Fruit fly (Drosophila melanogaster): ENCODE measurements around the gene CG7550.

DNA sequence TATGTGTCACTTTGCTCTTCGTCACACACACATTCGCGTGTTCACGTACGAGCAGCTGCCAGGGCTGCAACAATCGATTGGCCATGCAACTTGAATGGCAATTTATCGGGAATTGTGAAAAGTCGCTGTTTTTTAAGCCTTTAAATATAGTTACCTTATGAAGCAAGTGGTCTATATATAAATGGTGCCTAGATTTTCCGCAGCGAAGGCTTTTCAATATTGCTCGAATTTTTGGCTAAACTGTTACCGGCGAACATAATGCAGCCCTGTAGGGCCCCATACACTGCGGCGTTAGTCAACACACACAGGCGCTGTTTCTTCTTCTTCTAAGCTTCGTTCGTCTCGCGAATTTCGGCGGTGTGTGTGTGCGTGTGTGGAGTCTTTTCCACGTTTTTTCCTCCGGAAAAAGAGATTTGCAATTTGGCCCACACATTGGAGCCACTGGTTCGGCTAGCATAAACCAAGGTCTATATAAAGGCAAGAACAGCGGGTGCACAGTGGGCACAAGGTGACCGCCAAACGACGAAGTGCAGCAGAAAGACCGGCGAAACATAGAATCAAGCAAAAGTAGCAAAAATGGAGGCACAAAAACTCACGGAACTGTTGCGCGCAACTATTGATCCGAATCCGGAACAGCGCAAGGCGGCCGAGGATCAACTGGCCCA is 8.3 kb downstream of the CG7550 start, which contains the start of the genes Arp3 and msk:
- TF ChIP-seq Hr96 (GFP tag; optimal IDR thresholded peaks at IDR 0.05) (no peak), Crg-1 (GFP tag; optimal IDR thresholded peaks at IDR 0.05) (peak; percentile 94), cnc (optimal IDR thresholded peaks at IDR 0.05) (no peak), CG7101 (tag; optimal IDR thresholded peaks at IDR 0.05) (peak; percentile 86), Mnt (GFP tag; optimal IDR thresholded peaks at IDR 0.05) (peak; percentile 95), CG1620 (GFP tag; optimal IDR thresholded peaks at IDR 0.05) (peak; percentile 89), kay (GFP tag; ENCODE audit: borderline replicate concordance) (peak; percentile 99), cic (GFP tag; optimal IDR thresholded peaks at IDR 0.05) (peak; percentile 77), ovo (GFP tag; optimal IDR thresholded peaks at IDR 0.05) (peak; percentile 72), CG11617 (GFP tag; optimal IDR thresholded peaks at IDR 0.05) (peak; percentile 84), tj (GFP tag; optimal IDR thresholded peaks at IDR 0.05) (peak; percentile 56), CG7045 (GFP tag; optimal IDR thresholded peaks at IDR 0.05) (peak; percentile 88)
